Fruit fly (Drosophila melanogaster): Measurements from ENCODE around the gene Ziz.

Ziz gene

DNA sequence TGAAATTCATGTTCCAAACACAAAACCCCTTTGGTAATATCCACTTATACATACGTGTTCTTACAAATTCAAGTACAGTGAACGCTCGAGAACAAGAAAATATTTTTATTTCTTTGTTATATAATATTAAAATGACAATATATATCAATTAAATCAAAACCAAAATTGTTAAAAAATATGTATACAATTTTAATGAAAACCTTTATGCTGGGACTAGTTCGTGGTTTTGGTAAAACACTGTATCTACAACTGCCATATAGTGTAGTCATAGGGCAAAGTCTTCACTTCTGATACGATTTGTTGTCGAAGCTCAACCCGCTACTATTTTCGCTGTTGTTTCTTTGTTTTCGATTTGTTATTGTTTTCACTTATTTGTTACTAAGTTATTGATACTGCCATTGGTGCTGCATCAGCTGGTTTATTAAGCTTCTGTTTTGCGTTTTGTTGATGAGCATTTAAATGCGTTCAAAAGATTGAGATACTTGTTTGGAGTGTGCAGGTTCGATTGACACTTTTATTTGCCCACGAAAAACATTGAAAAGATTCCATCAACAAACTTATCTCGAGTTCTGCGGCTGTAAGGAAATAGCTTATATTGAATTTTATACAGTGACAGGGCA, 61.3 kb downstream of the Ziz start (continued):
- TF ChIP-seq CG10366 (GFP tag; IDR thresholded peaks at IDR 0.05) (peak; percentile 14; the same call in 1 of the 2 replicates), disco-r (GFP tag; optimal IDR thresholded peaks at IDR 0.05) (no peak), hth (optimal IDR thresholded peaks at IDR 0.05) (no peak), Eip74EF (GFP tag; optimal IDR thresholded peaks at IDR 0.05) (no peak), dmrt99B (tag; optimal IDR thresholded peaks at IDR 0.05) (peak; percentile 12), Ssrp (tag; optimal IDR thresholded peaks at IDR 0.05) (no peak), CG10979 (tag; optimal IDR thresholded peaks at IDR 0.05) (no peak), salm (tag; optimal IDR thresholded peaks at IDR 0.05) (no peak), B-H1 (GFP tag; IDR thresholded peaks at IDR 0.05) (peak; percentile 18; the same call in 1 of the 3 replicates), Xbp1 (GFP tag; optimal IDR thresholded peaks at IDR 0.05) (peak; percentile 66), mam (GFP tag; optimal IDR thresholded peaks at IDR 0.05) (no peak)

DNA sequence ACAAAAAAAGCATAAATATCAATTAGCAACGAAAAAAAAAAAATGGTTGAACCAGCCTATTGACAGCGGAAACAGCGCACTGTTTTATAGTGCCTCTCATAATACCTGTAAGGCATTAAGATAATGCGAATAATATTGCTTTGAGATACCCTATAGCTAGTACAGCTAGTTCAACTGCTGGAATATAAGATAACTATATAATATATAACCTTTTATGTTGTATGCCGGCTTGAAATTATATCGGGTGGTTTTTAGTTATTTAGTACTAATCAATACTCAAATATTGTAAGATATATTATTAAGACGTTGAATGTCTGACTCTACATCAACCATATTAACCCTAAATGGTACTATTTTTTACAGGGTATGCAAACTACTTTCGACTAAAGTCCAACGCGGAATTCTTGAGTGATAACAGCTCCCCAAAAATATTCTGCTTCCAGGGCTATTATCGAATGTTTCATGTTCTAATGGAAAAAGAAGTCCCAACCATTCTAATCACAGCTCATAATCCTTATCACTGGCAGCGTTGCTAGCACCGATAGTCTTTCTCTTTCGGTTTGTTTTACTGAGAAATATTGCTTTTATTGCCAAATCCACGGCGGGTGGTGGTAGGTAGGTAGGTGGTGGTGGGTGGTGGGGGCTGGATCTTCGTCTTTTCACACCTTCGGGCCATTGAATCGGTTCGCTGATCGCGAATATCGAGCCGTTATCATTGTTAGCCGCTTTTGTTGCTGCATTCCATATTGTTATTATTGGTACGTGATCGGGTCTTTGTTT, 62.0 kb downstream of the Ziz start:
- TF ChIP-seq Hr78 (GFP tag; optimal IDR thresholded peaks at IDR 0.05): peak in 1 of 2 experiments; percentile 60
- TF ChIP-seq Myb (GFP tag; optimal IDR thresholded peaks at IDR 0.05): no peak
- TF ChIP-seq Hsf (GFP tag; optimal IDR thresholded peaks at IDR 0.05): peak; percentile 45
- peak; percentile 43; the same call in 1 of the 2 replicates for TF ChIP-seq danr (GFP tag; IDR thresholded peaks at IDR 0.05)
- peak; percentile 95 for TF ChIP-seq Atf6 (GFP tag; IDR thresholded peaks at IDR 0.05)
- TF ChIP-seq dpn (GFP tag; optimal IDR thresholded peaks at IDR 0.05): peak; percentile 46 to 51
- TF ChIP-seq CG18011 (GFP tag; optimal IDR thresholded peaks at IDR 0.05): peak; percentile 6
- no peak for TF ChIP-seq Optix (GFP tag; IDR thresholded peaks at IDR 0.05)
- peak; percentile 90 for TF ChIP-seq CG14014 (GFP tag; IDR thresholded peaks at IDR 0.05)
- peak; percentile 87 for TF ChIP-seq lmd (GFP tag; IDR thresholded peaks at IDR 0.05)
- TF ChIP-seq CG3726 (GFP tag; IDR thresholded peaks at IDR 0.05): peak; percentile 51; the same call in 1 of the 3 replicates
- no peak for TF ChIP-seq NC2α (GFP tag; optimal IDR thresholded peaks at IDR 0.05)
- no peak for TF ChIP-seq Sry-β (GFP tag; optimal IDR thresholded peaks at IDR 0.05)
- TF ChIP-seq ewg (GFP tag; optimal IDR thresholded peaks at IDR 0.05): peak; percentile 25
- no peak for TF ChIP-seq CG42726 (GFP tag; IDR thresholded peaks at IDR 0.05; ENCODE audit: partially characterized antibody)
- no peak for TF ChIP-seq CG1647 (GFP tag; optimal IDR thresholded peaks at IDR 0.05)
- peak; percentile 75 for TF ChIP-seq CG13424 (tag; optimal IDR thresholded peaks at IDR 0.05)
- TF ChIP-seq CG15696 (tag; optimal IDR thresholded peaks at IDR 0.05): peak; percentile 2
- peak; percentile 19 for TF ChIP-seq ems (GFP tag; optimal IDR thresholded peaks at IDR 0.05)
- TF ChIP-seq Mes4 (GFP tag; optimal IDR thresholded peaks at IDR 0.05): no peak
- peak; percentile 74 for TF ChIP-seq unpg (GFP tag; optimal IDR thresholded peaks at IDR 0.05)
- TF ChIP-seq CG4617 (GFP tag; optimal IDR thresholded peaks at IDR 0.05; ENCODE audit: borderline replicate concordance): no peak
- no peak for TF ChIP-seq Dll (GFP tag; IDR thresholded peaks at IDR 0.05; ENCODE audit: partially characterized antibody)
- TF ChIP-seq Hr39 (optimal IDR thresholded peaks at IDR 0.05): no peak
- TF ChIP-seq Dek (tag; optimal IDR thresholded peaks at IDR 0.05): peak; percentile 91
- no peak for TF ChIP-seq Stat92E (GFP tag; optimal IDR thresholded peaks at IDR 0.05)
- TF ChIP-seq Dbx (GFP tag; IDR thresholded peaks at IDR 0.05): peak; percentile 91
- TF ChIP-seq gsb (GFP tag; IDR thresholded peaks at IDR 0.05): peak; percentile 45
- no peak for TF ChIP-seq CG31388 (GFP tag; optimal IDR thresholded peaks at IDR 0.05)
- TF ChIP-seq CG6272 (GFP tag; IDR thresholded peaks at IDR 0.05): no peak
- no peak for TF ChIP-seq gro (GFP tag; optimal IDR thresholded peaks at IDR 0.05)
- peak; percentile 82 for TF ChIP-seq dmrt99B (tag; optimal IDR thresholded peaks at IDR 0.05)
- TF ChIP-seq CG1024 (GFP tag; IDR thresholded peaks at IDR 0.05): 0 out of 2 replicates have a peak, but pooled peaks have one; percentile 45
- TF ChIP-seq Oli (tag; optimal IDR thresholded peaks at IDR 0.05): peak; percentile 77
- peak; percentile 94 for TF ChIP-seq slbo (GFP tag; IDR thresholded peaks at IDR 0.05)
- peak; percentile 89 for TF ChIP-seq sob (GFP tag; IDR thresholded peaks at IDR 0.05)
- no peak for TF ChIP-seq MTF-1 (GFP tag; optimal IDR thresholded peaks at IDR 0.05; ENCODE audit: borderline replicate concordance)

Data from whole organism, embryonic.